Worm (Caenorhabditis elegans) whole organism, late embryonic: ENCODE measurements around the gene T05B9.2.

Experiments used
- C08G9.2 ChIP-seq: sonication (generic microtip); optimal IDR thresholded peaks from 2 replicates; lab custom pipeline; 2016; ENCODE audit warnings: mild to moderate bottlenecking, missing genetic modification characterization, moderate library complexity, missing compliant biosample characterization
- K02D7.2 ChIP-seq: sonication (generic microtip); optimal IDR thresholded peaks from 2 replicates; lab custom pipeline; 2017; ENCODE audit warnings: mild to moderate bottlenecking, missing genetic modification characterization, missing compliant biosample characterization
- ama-1 ChIP-seq: fragments of 150-350 bp; optimal IDR thresholded peaks from 2 replicates; lab custom pipeline; 2014
- ceh-34 ChIP-seq: sonication (generic microtip); optimal IDR thresholded peaks from 2 replicates; lab custom pipeline; 2016; ENCODE audit warnings: mild to moderate bottlenecking, missing genetic modification characterization, missing compliant biosample characterization
- ceh-9 ChIP-seq: sonication (generic microtip); optimal IDR thresholded peaks from 2 replicates; lab custom pipeline; 2016; ENCODE audit warnings: mild to moderate bottlenecking, missing genetic modification characterization, inconsistent platforms, missing compliant biosample characterization
- dmd-4 ChIP-seq: sonication (generic microtip); optimal IDR thresholded peaks from 2 replicates; lab custom pipeline; 2016; ENCODE audit warnings: borderline replicate concordance, missing genetic modification characterization, missing compliant biosample characterization
- eyg-1 ChIP-seq: sonication (generic microtip); optimal IDR thresholded peaks from 2 replicates; lab custom pipeline; 2016; ENCODE audit warnings: missing genotype, missing genetic modification characterization, missing compliant biosample characterization
- hlh-8 ChIP-seq: sonication (generic microtip); optimal IDR thresholded peaks from 2 replicates; lab custom pipeline; 2016; ENCODE audit warnings: missing genotype, missing genetic modification characterization, missing compliant biosample characterization
- pha-4 ChIP-seq: fragments of 150-350 bp; optimal IDR thresholded peaks from 2 replicates; lab custom pipeline; 2018; ENCODE audit warnings: missing biosample characterization, missing genetic modification reagents, missing genetic modification characterization
- pros-1 ChIP-seq: fragments of 150-350 bp; optimal IDR thresholded peaks from 2 replicates; lab custom pipeline; 2014; ENCODE audit warnings: missing biosample characterization, missing genetic modification reagents, missing genetic modification characterization
- sdc-2 ChIP-seq: sonication (generic microtip); optimal IDR thresholded peaks from 2 replicates; lab custom pipeline; 2016; ENCODE audit warnings: missing genotype, missing genetic modification characterization, missing compliant biosample characterization
- tbx-2 ChIP-seq: sonication (generic microtip); optimal IDR thresholded peaks from 2 replicates; lab custom pipeline; 2016; ENCODE audit warnings: missing genetic modification characterization, missing compliant biosample characterization
- tbx-7 ChIP-seq: sonication (generic microtip); optimal IDR thresholded peaks from 2 replicates; lab custom pipeline; 2016; ENCODE audit warnings: missing genotype, missing genetic modification characterization, missing compliant biosample characterization
- ztf-16 ChIP-seq: sonication (generic microtip); optimal IDR thresholded peaks from 2 replicates; lab custom pipeline; 2017; ENCODE audit warnings: missing genetic modification characterization, missing compliant biosample characterization

ce11 chrII:11224045-11224481 lies 31.6 kb upstream of the T05B9.2 start:
- no peak for TF ChIP-seq K02D7.2 (tag; lab: Kevin White, UChicago)
- no peak for TF ChIP-seq sdc-2
- no peak for TF ChIP-seq ceh-9
- TF ChIP-seq tbx-2, result no peak
- no peak for TF ChIP-seq pha-4 (tag; lab: Kevin White, UChicago)
- peak; percentile 88 for TF ChIP-seq ama-1
- no peak for TF ChIP-seq pros-1
- no peak for TF ChIP-seq eyg-1
- TF ChIP-seq dmd-4 (tag; lab: Kevin White, UChicago), result no peak
- no peak for TF ChIP-seq hlh-8 (tag; lab: Kevin White, UChicago)
- no peak for TF ChIP-seq C08G9.2
- no peak for TF ChIP-seq ztf-16 (tag; lab: Kevin White, UChicago)
- TF ChIP-seq tbx-7 (tag; lab: Kevin White, UChicago), result no peak
- TF ChIP-seq ceh-34 (tag; lab: Kevin White, UChicago), result no peak
